Worm (Caenorhabditis elegans) whole organism, L3 larva: ENCODE data around the gene F53F1.2.
"Not testable (repeated sequence)": the region's sequence is repeated elsewhere in the genome, so short reads cannot be mapped to it uniquely, and the experiment has no call there.

Source experiments
- ZK546.5 ChIP-seq: sonication (generic microtip); optimal IDR thresholded peaks from 2 replicates; lab custom pipeline; 2017; ENCODE audit warnings: missing biosample characterization, missing genetic modification characterization
- aly-2 ChIP-seq: fragments of 150-350 bp; optimal IDR thresholded peaks from 2 replicates; lab custom pipeline; 2014; ENCODE audit warnings: missing biosample characterization, missing genetic modification characterization
- ceh-16 ChIP-seq: sonication (generic microtip); optimal IDR thresholded peaks from 2 replicates; lab custom pipeline; 2017; ENCODE audit warnings: missing biosample characterization, missing genetic modification characterization
- ceh-28 ChIP-seq: fragments of 150-350 bp; optimal IDR thresholded peaks from 2 replicates; lab custom pipeline; 2014; ENCODE audit warnings: missing biosample characterization, missing genetic modification reagents, missing genetic modification characterization
- ceh-82 ChIP-seq: fragments of 150-350 bp; optimal IDR thresholded peaks from 2 replicates; lab custom pipeline; 2014; ENCODE audit warnings: missing biosample characterization, missing genetic modification characterization
- ceh-9 ChIP-seq: sonication (generic microtip); optimal IDR thresholded peaks from 2 replicates; lab custom pipeline; 2018; ENCODE audit warnings: missing biosample characterization, missing genetic modification characterization
- daf-12 ChIP-seq: fragments of 150-350 bp; optimal IDR thresholded peaks from 2 replicates; lab custom pipeline; 2014; ENCODE audit warnings: missing biosample characterization, missing genetic modification reagents, missing genetic modification characterization
- egl-5 ChIP-seq: fragments of 150-350 bp; optimal IDR thresholded peaks from 2 replicates; lab custom pipeline; 2017; ENCODE audit warnings: missing biosample characterization, missing genetic modification reagents, missing genetic modification characterization, inconsistent platforms
- elt-1 ChIP-seq: fragments of 150-350 bp; optimal IDR thresholded peaks from 2 replicates; lab custom pipeline; 2014; ENCODE audit warnings: missing biosample characterization, missing genetic modification characterization
- elt-2 ChIP-seq: sonication (generic microtip); optimal IDR thresholded peaks from 2 replicates; lab custom pipeline; 2016; ENCODE audit warnings: missing genetic modification reagents, mild to moderate bottlenecking, missing genetic modification characterization, missing compliant biosample characterization
- elt-3 ChIP-seq, 3 experiments: fragments of 150-350 bp in 1 of 3; sonication (generic microtip) in 2 of 3; optimal IDR thresholded peaks; 2 replicates in 2 of 3; 4 replicates in 1 of 3; lab custom pipeline; 2014 to 2017; ENCODE audit warnings: missing biosample characterization in 3 of 3, missing genetic modification characterization in 3 of 3
- eor-1 ChIP-seq, 2 experiments: fragments of 150-350 bp; optimal IDR thresholded peaks; 2 replicates each; lab custom pipeline; 2014 to 2018; ENCODE audit warnings: missing biosample characterization in 2 of 2, missing genetic modification characterization in 2 of 2
- fos-1 ChIP-seq: fragments of 150-350 bp; optimal IDR thresholded peaks from 2 replicates; lab custom pipeline; 2014; ENCODE audit warnings: missing biosample characterization, missing genetic modification characterization
- hmg-11 ChIP-seq: sonication (generic microtip); optimal IDR thresholded peaks from 2 replicates; lab custom pipeline; 2016; ENCODE audit warnings: missing genetic modification characterization, missing compliant biosample characterization
- jun-1 ChIP-seq: fragments of 150-350 bp; optimal IDR thresholded peaks from 2 replicates; lab custom pipeline; 2014; ENCODE audit warnings: missing biosample characterization, missing genetic modification reagents, missing genetic modification characterization
- lin-15B ChIP-seq: fragments of 150-350 bp; optimal IDR thresholded peaks from 2 replicates; lab custom pipeline; 2014; ENCODE audit warnings: missing biosample characterization, missing genetic modification characterization
- mdl-1 ChIP-seq: fragments of 150-350 bp; optimal IDR thresholded peaks from 2 replicates; lab custom pipeline; 2014; ENCODE audit warnings: missing biosample characterization, missing genetic modification characterization
- mml-1 ChIP-seq: fragments of 150-350 bp; sonication (generic microtip); optimal IDR thresholded peaks from 3 replicates; lab custom pipeline; 2014; ENCODE audit warnings: missing biosample characterization, missing genetic modification characterization
- nfya-1 ChIP-seq: sonication (generic microtip); optimal IDR thresholded peaks from 2 replicates; lab custom pipeline; 2017; ENCODE audit warnings: missing genetic modification characterization, mild to moderate bottlenecking, missing compliant biosample characterization, antibody characterized with exemption, moderate library complexity; ENCODE audit not compliant: insufficient read depth
- nhr-11 ChIP-seq: fragments of 150-350 bp; optimal IDR thresholded peaks from 2 replicates; lab custom pipeline; 2014; ENCODE audit warnings: missing biosample characterization, missing genetic modification characterization
- nhr-12 ChIP-seq: fragments of 150-350 bp; optimal IDR thresholded peaks from 2 replicates; lab custom pipeline; 2014; ENCODE audit warnings: missing biosample characterization, missing genetic modification characterization
- nhr-23 ChIP-seq: fragments of 150-350 bp; optimal IDR thresholded peaks from 2 replicates; lab custom pipeline; 2014; ENCODE audit warnings: missing biosample characterization, missing genetic modification reagents, missing genetic modification characterization
- nhr-237 ChIP-seq: fragments of 150-350 bp; optimal IDR thresholded peaks from 2 replicates; lab custom pipeline; 2014; ENCODE audit warnings: missing biosample characterization, missing genetic modification characterization
- nhr-25 ChIP-seq: sonication (generic microtip); optimal IDR thresholded peaks from 2 replicates; lab custom pipeline; 2017; ENCODE audit warnings: missing biosample characterization, missing genetic modification characterization
- nhr-28 ChIP-seq: fragments of 150-350 bp; optimal IDR thresholded peaks from 2 replicates; lab custom pipeline; 2014; ENCODE audit warnings: missing biosample characterization, missing genetic modification characterization
- nhr-76 ChIP-seq: fragments of 150-350 bp; sonication (generic microtip); optimal IDR thresholded peaks from 5 replicates; lab custom pipeline; 2014; ENCODE audit warnings: missing biosample characterization, missing genetic modification characterization
- nhr-77 ChIP-seq: fragments of 150-350 bp; optimal IDR thresholded peaks from 2 replicates; lab custom pipeline; 2014; ENCODE audit warnings: missing biosample characterization, missing genetic modification characterization
- pha-4 ChIP-seq: fragments of 150-350 bp; optimal IDR thresholded peaks from 2 replicates; lab custom pipeline; 2014; ENCODE audit warnings: missing biosample characterization, missing genetic modification reagents, missing genetic modification characterization
- pqm-1 ChIP-seq: fragments of 150-350 bp; optimal IDR thresholded peaks from 2 replicates; lab custom pipeline; 2017; ENCODE audit warnings: missing biosample characterization, missing genetic modification characterization, inconsistent platforms
- sea-2 ChIP-seq: fragments of 150-350 bp; sonication (generic microtip); optimal IDR thresholded peaks from 4 replicates; lab custom pipeline; 2014; ENCODE audit warnings: missing biosample characterization, missing genetic modification reagents, missing genetic modification characterization
- skn-1 ChIP-seq: fragments of 150-350 bp; optimal IDR thresholded peaks from 2 replicates; lab custom pipeline; 2014; ENCODE audit warnings: missing biosample characterization, missing genetic modification characterization
- snpc-4 ChIP-seq: fragments of 150-350 bp; optimal IDR thresholded peaks from 2 replicates; lab custom pipeline; 2014; ENCODE audit warnings: missing biosample characterization, missing genetic modification characterization
- tbx-2 ChIP-seq: sonication (generic microtip); optimal IDR thresholded peaks from 2 replicates; lab custom pipeline; 2016; ENCODE audit warnings: mild to moderate bottlenecking, missing genetic modification characterization, missing compliant biosample characterization
- unc-39 ChIP-seq: sonication (generic microtip); optimal IDR thresholded peaks from 4 replicates; lab custom pipeline; 2017; ENCODE audit warnings: missing biosample characterization, missing genetic modification characterization
- ztf-11 ChIP-seq: fragments of 150-350 bp; optimal IDR thresholded peaks from 2 replicates; lab custom pipeline; 2014; ENCODE audit warnings: missing biosample characterization, missing genetic modification characterization
- ztf-4 ChIP-seq: fragments of 150-350 bp; optimal IDR thresholded peaks from 2 replicates; lab custom pipeline; 2014; ENCODE audit warnings: missing biosample characterization, missing genetic modification characterization

Gene F53F1.2

DNA sequence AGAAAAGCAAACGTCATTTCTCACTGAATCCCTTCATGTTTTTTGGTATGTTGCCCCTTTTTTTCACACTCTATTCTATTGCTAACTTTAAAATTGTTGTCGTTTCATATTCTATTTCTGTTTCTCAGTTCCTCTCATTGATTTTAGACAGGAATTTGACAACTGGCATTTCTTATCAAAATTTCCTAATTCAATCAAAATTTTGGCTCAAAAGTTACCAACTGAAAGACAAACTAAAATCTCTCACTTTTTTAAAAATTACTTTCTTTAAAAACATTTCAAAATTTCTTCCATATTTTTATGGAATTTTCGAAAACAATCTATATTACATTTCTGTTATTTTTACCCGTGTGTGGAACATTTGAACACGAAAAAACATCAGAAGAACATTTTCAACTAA, 36.9 kb downstream of the F53F1.2 start, which contains the start of gene Y2H9A.6:
Gene Y2H9A.6 (plus strand): TSS at position 301 of the 400 bp plus-strand sequence.
- not testable (repeated sequence) for TF ChIP-seq ZK546.5; nhr-76; elt-3 (tag; optimal IDR thresholded peaks at IDR 0.05; lab: Kevin White, UChicago)

- TF ChIP-seq pha-4 (tag; lab: Kevin White, UChicago) = peak; percentile 22
- peak; percentile 67 for TF ChIP-seq jun-1 (tag; lab: Kevin White, UChicago)
- TF ChIP-seq aly-2 (tag; lab: Kevin White, UChicago) = no peak
- TF ChIP-seq nhr-25 = peak; percentile 72
- no peak for TF ChIP-seq snpc-4 (tag; lab: Kevin White, UChicago)
- peak; percentile 72 for TF ChIP-seq elt-1
- no peak for TF ChIP-seq ceh-82 (tag; lab: Kevin White, UChicago)
- TF ChIP-seq ztf-11 = no peak
- TF ChIP-seq nhr-76 = no peak
- peak; percentile 54 for TF ChIP-seq elt-2 (tag; lab: Kevin White, UChicago)
- no peak for TF ChIP-seq hmg-11 (tag; lab: Kevin White, UChicago)
- no peak for TF ChIP-seq ztf-4
- peak; percentile 3 for TF ChIP-seq nfya-1 (tag; lab: Kevin White, UChicago)
- no peak for TF ChIP-seq skn-1 (tag; lab: Kevin White, UChicago)
Observed at ce11 chrV:13445229-13445949, 38.8 kb downstream of the F53F1.2 start, which contains the start of gene Y2H9A.4. Gene Y2H9A.4 (plus strand): TSS chrV:13445899.

ce11 chrV:13453334-13453733, 46.7 kb downstream of the F53F1.2 start, which contains the start of gene lurp-2:
Gene lurp-2 (plus strand): TSS chrV:13453634.
- TF ChIP-seq mml-1 (no peak), ceh-9 (tag; lab: Kevin White, UChicago) (no peak), jun-1 (tag; lab: Kevin White, UChicago) (no peak), daf-12 (no peak), mdl-1 (tag; lab: Kevin White, UChicago) (no peak), ztf-11 (no peak), ceh-82 (tag; lab: Kevin White, UChicago) (no peak), fos-1 (no peak), pqm-1 (tag; lab: Kevin White, UChicago) (no peak), nhr-23 (tag; lab: Kevin White, UChicago) (no peak)

DNA sequence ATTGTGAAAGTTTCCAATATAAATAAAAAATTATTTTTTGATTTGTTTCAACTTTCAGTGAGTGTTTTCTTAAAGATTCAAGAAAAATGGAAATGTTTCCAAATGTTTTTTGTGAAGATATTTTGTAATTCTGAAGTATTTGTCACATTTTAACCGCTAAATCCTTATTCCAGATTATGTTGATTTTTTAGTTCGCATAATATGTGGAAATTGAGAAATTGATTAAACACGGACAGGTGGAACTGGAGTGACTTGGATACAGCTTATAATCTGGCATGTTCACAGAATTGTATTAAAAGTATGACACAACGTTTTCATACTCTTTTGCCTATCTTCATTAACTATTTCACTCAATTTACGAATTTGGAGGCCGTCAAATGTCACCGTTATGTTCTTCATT, 48.8 kb downstream of the F53F1.2 start, which contains the start of gene lurp-3:
Gene lurp-3 (plus strand): TSS at position 301 of the 400 bp plus-strand sequence.
- TF ChIP-seq nhr-11 (tag; lab: Kevin White, UChicago) = no peak
- no peak for TF ChIP-seq ceh-28 (tag; lab: Kevin White, UChicago)
- TF ChIP-seq eor-1 (tag; optimal IDR thresholded peaks at IDR 0.05; lab: Kevin White, UChicago) = no peak
- TF ChIP-seq nhr-12 = no peak
- no peak for TF ChIP-seq aly-2 (tag; lab: Kevin White, UChicago)
- no peak for TF ChIP-seq egl-5 (tag; lab: Kevin White, UChicago)
- TF ChIP-seq tbx-2 (tag; lab: Kevin White, UChicago) = no peak
- TF ChIP-seq nhr-77 = no peak
- TF ChIP-seq, all 47 proteins: peak for 0

ce11 chrV:13457858-13458257, 51.2 kb downstream of the F53F1.2 start, which contains the start of gene F25H9.2:
Gene F25H9.2 (plus strand): TSS chrV:13458083.
- TF ChIP-seq snpc-4 (tag; lab: Kevin White, UChicago) (no peak), elt-2 (tag; lab: Kevin White, UChicago) (peak; percentile 5), ceh-82 (tag; lab: Kevin White, UChicago) (no peak), nhr-25 (no peak), skn-1 (tag; lab: Kevin White, UChicago) (no peak), ceh-16 (no peak), mdl-1 (tag; lab: Kevin White, UChicago) (no peak), nhr-76 (no peak), hmg-11 (tag; lab: Kevin White, UChicago) (peak; percentile 39), nhr-12 (no peak), sea-2 (GFP tag; lab: Kevin White, UChicago) (no peak), egl-5 (tag; lab: Kevin White, UChicago) (no peak), pha-4 (tag; lab: Kevin White, UChicago) (no peak), unc-39 (no peak), nhr-77 (no peak), nhr-28 (tag; lab: Kevin White, UChicago) (no peak), nhr-11 (tag; lab: Kevin White, UChicago) (no peak), lin-15B (tag; lab: Kevin White, UChicago) (peak; percentile 20), nhr-237 (tag; lab: Kevin White, UChicago) (no peak), nfya-1 (tag; lab: Kevin White, UChicago) (no peak), jun-1 (tag; lab: Kevin White, UChicago) (no peak), nhr-23 (tag; lab: Kevin White, UChicago) (no peak)
